Worm (Caenorhabditis elegans): ENCODE measurements around the gene F53F1.4.
A peak's percentile ranks its signal among the peaks of the same experiment; 100 is the strongest.

ce11 chrV:13377130-13377529 is 33.7 kb upstream of the F53F1.4 start:
- peak; percentile 16 for TF ChIP-seq nhr-90 (tag; optimal IDR thresholded peaks at IDR 0.05; ENCODE audit: poor library complexity)
- TF ChIP-seq egl-27 (tag; optimal IDR thresholded peaks at IDR 0.05) = no peak
- TF ChIP-seq ztf-4 (tag; optimal IDR thresholded peaks at IDR 0.05) = no peak
- no peak for TF ChIP-seq skn-1 (tag; optimal IDR thresholded peaks at IDR 0.05)
- TF ChIP-seq C04F5.9 (tag; optimal IDR thresholded peaks at IDR 0.05) = no peak

Measured in whole organism, L1 larva.